Worm (Caenorhabditis elegans) whole organism, L1 larva: ENCODE results near the gene C16C8.17.
"Not testable (repeated sequence)": the region's sequence is repeated elsewhere in the genome, so short reads cannot be mapped to it uniquely, and the experiment has no call there.

Experiments
- C04F5.9 ChIP-seq: sonication (generic microtip); optimal IDR thresholded peaks from 2 replicates; lab custom pipeline; 2016; ENCODE audit warnings: missing genetic modification characterization, missing compliant biosample characterization
- F16B12.6 ChIP-seq: fragments of 150-350 bp; optimal IDR thresholded peaks from 2 replicates; lab custom pipeline; 2014; ENCODE audit warnings: missing biosample characterization, missing genetic modification characterization
- Y116A8C.19 ChIP-seq: sonication (generic microtip); optimal IDR thresholded peaks from 2 replicates; lab custom pipeline; 2016; ENCODE audit warnings: missing compliant biosample characterization, missing genetic modification characterization, borderline replicate concordance
- alr-1 ChIP-seq: fragments of 200-800 bp; sonication (Bioruptor generic); optimal IDR thresholded peaks from 2 replicates; lab custom pipeline; 2018; ENCODE audit warnings: borderline replicate concordance, mild to moderate bottlenecking, missing genetic modification characterization, missing compliant biosample characterization
- ama-1 ChIP-seq: fragments of 150-350 bp; optimal IDR thresholded peaks from 2 replicates; lab custom pipeline; 2014
- ceh-63 ChIP-seq: fragments of 200-800 bp; sonication (Bioruptor generic); optimal IDR thresholded peaks from 2 replicates; lab custom pipeline; 2018; ENCODE audit warnings: mild to moderate bottlenecking, missing genetic modification characterization, missing compliant biosample characterization
- ceh-90 ChIP-seq: sonication (generic microtip); optimal IDR thresholded peaks from 2 replicates; lab custom pipeline; 2016; ENCODE audit warnings: missing genetic modification characterization, missing compliant biosample characterization
- efl-3 ChIP-seq: fragments of 200-800 bp; sonication (Bioruptor generic); optimal IDR thresholded peaks from 2 replicates; lab custom pipeline; 2018; ENCODE audit warnings: mild to moderate bottlenecking, missing genetic modification characterization, missing compliant biosample characterization
- egl-13 ChIP-seq: sonication (generic microtip); optimal IDR thresholded peaks from 2 replicates; lab custom pipeline; 2016; ENCODE audit warnings: missing genotype, missing genetic modification reagents, missing genetic modification characterization, missing compliant biosample characterization
- elt-2 ChIP-seq: sonication (generic microtip); optimal IDR thresholded peaks from 2 replicates; lab custom pipeline; 2016; ENCODE audit warnings: missing genetic modification characterization, mild to moderate bottlenecking, inconsistent platforms, missing compliant biosample characterization, missing genetic modification reagents
- fkh-8 ChIP-seq: sonication (generic microtip); optimal IDR thresholded peaks from 2 replicates; lab custom pipeline; 2016; ENCODE audit warnings: mild to moderate bottlenecking, missing genetic modification characterization, missing compliant biosample characterization
- grh-1 ChIP-seq: fragments of 200-800 bp; sonication (Bioruptor generic); IDR thresholded peaks from 2 replicates; pipeline ENCODE4 v1.3.6; 2022; ENCODE audit warnings: missing genetic modification reagents, missing genetic modification characterization, missing compliant biosample characterization
- hlh-17 ChIP-seq: fragments of 200-800 bp; sonication (Bioruptor generic); optimal IDR thresholded peaks from 2 replicates; lab custom pipeline; 2018; ENCODE audit warnings: missing genetic modification characterization, mild to moderate bottlenecking, missing compliant biosample characterization, moderate library complexity, borderline replicate concordance
- hlh-4 ChIP-seq: sonication (generic microtip); optimal IDR thresholded peaks from 2 replicates; lab custom pipeline; 2016; ENCODE audit warnings: mild to moderate bottlenecking, missing genetic modification characterization, missing compliant biosample characterization
- jun-1 ChIP-seq: fragments of 150-350 bp; optimal IDR thresholded peaks from 2 replicates; lab custom pipeline; 2014; ENCODE audit warnings: missing biosample characterization, missing genetic modification reagents, missing genetic modification characterization
- lin-15B ChIP-seq: fragments of 150-350 bp; sonication (generic microtip); optimal IDR thresholded peaks from 3 replicates; lab custom pipeline; 2014; ENCODE audit warnings: missing biosample characterization, missing genetic modification characterization
- lin-39 ChIP-seq: fragments of 150-350 bp; optimal IDR thresholded peaks from 2 replicates; lab custom pipeline; 2014; ENCODE audit warnings: missing biosample characterization, missing genetic modification reagents, missing genetic modification characterization
- lir-3 ChIP-seq: sonication (generic microtip); optimal IDR thresholded peaks from 2 replicates; lab custom pipeline; 2016; ENCODE audit warnings: mild to moderate bottlenecking, missing genetic modification characterization, moderate library complexity, missing compliant biosample characterization; ENCODE audit not compliant: poor library complexity
- mab-9 ChIP-seq: fragments of 200-800 bp; sonication (Bioruptor generic); IDR thresholded peaks from 2 replicates; pipeline ENCODE4 v1.3.6; 2022; ENCODE audit warnings: missing genetic modification reagents, missing genetic modification characterization, missing compliant biosample characterization
- nhr-12 ChIP-seq: sonication (generic microtip); optimal IDR thresholded peaks from 2 replicates; lab custom pipeline; 2017; ENCODE audit warnings: missing biosample characterization, missing genetic modification characterization
- nhr-20 ChIP-seq: sonication (generic microtip); optimal IDR thresholded peaks from 2 replicates; lab custom pipeline; 2016; ENCODE audit warnings: mild to moderate bottlenecking, missing genetic modification characterization, missing compliant biosample characterization
- nhr-47 ChIP-seq: sonication (generic microtip); optimal IDR thresholded peaks from 2 replicates; lab custom pipeline; 2016; ENCODE audit warnings: mild to moderate bottlenecking, missing genetic modification characterization, moderate library complexity, missing compliant biosample characterization
- nhr-71 ChIP-seq: sonication (generic microtip); optimal IDR thresholded peaks from 2 replicates; lab custom pipeline; 2016; ENCODE audit warnings: mild to moderate bottlenecking, missing genetic modification characterization, moderate library complexity, missing compliant biosample characterization
- nhr-77 ChIP-seq: fragments of 150-350 bp; optimal IDR thresholded peaks from 2 replicates; lab custom pipeline; 2014; ENCODE audit warnings: missing biosample characterization, missing genetic modification characterization
- pag-3 ChIP-seq: sonication (generic microtip); optimal IDR thresholded peaks from 2 replicates; lab custom pipeline; 2017; ENCODE audit warnings: missing genetic modification characterization, mild to moderate bottlenecking, missing compliant biosample characterization, antibody characterized with exemption, borderline replicate concordance; ENCODE audit not compliant: insufficient read depth
- pax-3 ChIP-seq: fragments of 200-800 bp; sonication (Bioruptor generic); optimal IDR thresholded peaks from 2 replicates; lab custom pipeline; 2018; ENCODE audit warnings: mild to moderate bottlenecking, missing genetic modification characterization, moderate library complexity, missing compliant biosample characterization
- skn-1 ChIP-seq: fragments of 150-350 bp; optimal IDR thresholded peaks from 2 replicates; lab custom pipeline; 2014; ENCODE audit warnings: missing biosample characterization, missing genetic modification characterization
- snu-23 ChIP-seq: sonication (generic microtip); optimal IDR thresholded peaks from 2 replicates; lab custom pipeline; 2016; ENCODE audit warnings: missing genetic modification characterization, missing compliant biosample characterization
- sox-4 ChIP-seq: sonication (generic microtip); optimal IDR thresholded peaks from 2 replicates; lab custom pipeline; 2016; ENCODE audit warnings: missing genetic modification characterization, missing compliant biosample characterization
- unc-86 ChIP-seq: sonication (generic microtip); optimal IDR thresholded peaks from 2 replicates; lab custom pipeline; 2016; ENCODE audit warnings: missing genetic modification characterization, missing compliant biosample characterization
- unc-98 ChIP-seq: fragments of 200-800 bp; sonication (Bioruptor generic); IDR thresholded peaks from 2 replicates; pipeline ENCODE4 v1.3.6; 2022; ENCODE audit warnings: missing genetic modification characterization, missing compliant biosample characterization
- zag-1 ChIP-seq: fragments of 150-350 bp; optimal IDR thresholded peaks from 2 replicates; lab custom pipeline; 2014; ENCODE audit warnings: missing biosample characterization, missing genetic modification characterization

The C16C8.17 gene

DNA sequence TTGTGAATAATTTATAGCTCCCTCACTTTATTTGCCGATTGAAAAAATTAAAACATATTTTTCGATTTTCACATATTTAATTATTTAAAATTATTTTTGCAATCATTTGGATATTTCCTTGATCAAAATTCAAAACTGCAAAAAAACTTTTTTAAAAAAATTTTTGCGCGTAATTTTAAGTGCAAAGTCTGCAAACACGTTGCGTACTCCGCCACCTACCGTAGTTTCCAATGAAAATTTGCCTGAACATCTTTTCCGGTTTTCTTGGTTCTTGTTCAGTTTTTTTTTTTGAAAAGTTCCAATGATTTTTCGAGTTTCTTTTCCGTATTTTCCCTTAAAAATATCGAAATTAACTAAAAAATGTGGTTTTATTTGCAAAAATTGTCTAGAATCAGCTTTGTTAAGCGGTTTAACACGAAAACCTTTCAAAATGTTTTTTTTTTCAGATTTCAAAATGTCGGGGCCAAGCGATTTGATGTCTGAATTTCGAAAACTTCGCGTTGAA, 8.2 kb downstream of the C16C8.17 start, which contains the start of gene C16C8.25:
Gene C16C8.25 (plus strand): TSS at position 455 of the 505 bp plus-strand sequence.
- no peak for TF ChIP-seq unc-86 (tag; lab: Kevin White, UChicago)
- no peak for TF ChIP-seq zag-1
- TF ChIP-seq nhr-71 (tag; lab: Kevin White, UChicago), result no peak
- no peak for TF ChIP-seq nhr-77
- no peak for TF ChIP-seq snu-23 (GFP tag; lab: Kevin White, UChicago)
- no peak for TF ChIP-seq egl-13 (tag; lab: Kevin White, UChicago)
- TF ChIP-seq sox-4, result no peak
- no peak for TF ChIP-seq hlh-17 (GFP tag; lab: Kevin White, UChicago)
- TF ChIP-seq Y116A8C.19 (tag; lab: Kevin White, UChicago), result no peak

DNA sequence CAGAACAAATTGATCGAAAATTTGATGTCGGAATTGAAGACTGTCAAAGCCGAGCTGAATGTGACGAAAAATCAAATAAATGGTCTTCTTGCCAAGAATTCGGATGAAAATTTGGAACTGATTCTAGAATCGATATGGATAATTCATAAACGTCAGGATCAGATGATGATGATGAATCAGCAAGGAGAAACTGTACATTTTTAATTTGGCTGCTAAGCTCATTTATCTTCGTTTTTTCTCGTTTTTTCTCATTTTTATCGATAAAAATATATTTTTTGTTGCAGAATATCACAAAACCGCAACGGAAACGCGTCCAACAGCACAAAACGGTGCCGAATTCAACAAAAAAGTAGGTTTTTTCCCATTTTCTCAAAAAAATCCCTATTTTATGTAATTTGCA, 8.9 kb downstream of the C16C8.17 start, which contains the start of gene C16C8.14:
Gene C16C8.14 (plus strand): TSS at position 301 of the 400 bp plus-strand sequence.
- not testable (repeated sequence) for TF ChIP-seq C04F5.9 (tag; lab: Kevin White, UChicago); nhr-77; ceh-90 (tag; lab: Kevin White, UChicago)

DNA sequence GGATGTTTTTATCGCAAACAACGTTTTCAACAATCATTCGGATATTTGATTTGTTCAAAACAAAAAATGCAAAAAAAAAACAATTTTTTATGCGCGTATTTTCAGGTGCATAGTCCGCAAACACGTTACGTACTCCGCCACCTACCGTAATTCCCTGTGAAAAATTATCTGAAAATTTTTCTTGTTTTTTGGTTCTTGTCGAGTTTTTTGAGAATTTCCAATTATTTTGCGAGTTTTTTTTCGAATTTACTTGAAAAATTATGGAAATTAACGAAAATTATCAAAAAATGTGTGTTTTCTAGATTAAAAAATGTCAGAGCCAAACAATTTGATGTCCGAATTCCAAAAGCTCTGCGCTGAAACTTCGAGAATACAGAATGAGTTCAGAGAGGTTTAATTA, 11.8 kb downstream of the C16C8.17 start, which contains the start of gene C16C8.12:
Gene C16C8.12 (plus strand): TSS at position 301 of the 400 bp plus-strand sequence.
- TF ChIP-seq skn-1, result no peak
- TF ChIP-seq lin-39 (tag; lab: Kevin White, UChicago), result no peak
- no peak for TF ChIP-seq C04F5.9 (tag; lab: Kevin White, UChicago)
- TF ChIP-seq elt-2 (tag; lab: Kevin White, UChicago), result no peak
- TF ChIP-seq mab-9 (GFP tag; lab: Robert Waterston, UW), result no peak
- no peak for TF ChIP-seq jun-1 (tag; lab: Kevin White, UChicago)
- TF ChIP-seq grh-1 (GFP tag; lab: Robert Waterston, UW), result no peak
- no peak for TF ChIP-seq hlh-4 (tag; lab: Kevin White, UChicago)
- TF ChIP-seq pax-3 (tag; lab: Kevin White, UChicago), result no peak

DNA sequence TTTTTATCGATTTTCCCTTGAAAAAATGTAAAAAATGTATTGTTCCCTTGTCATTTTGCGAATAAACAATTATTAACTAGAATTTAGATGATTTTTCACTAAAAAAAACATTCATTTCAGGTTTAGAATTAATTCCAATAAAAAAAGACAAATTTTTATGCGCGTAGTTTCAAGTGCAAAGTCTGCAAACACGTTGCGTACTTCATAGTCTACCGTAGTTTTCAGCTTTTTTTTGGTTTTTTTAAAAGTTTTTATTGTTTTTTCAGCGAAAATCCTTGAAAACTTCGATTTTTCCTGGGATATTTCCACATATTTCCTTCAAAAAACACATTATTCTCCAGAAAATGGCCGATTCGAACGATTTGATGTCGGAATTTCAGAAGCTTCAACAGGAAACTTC, 12.9 kb downstream of the C16C8.17 start, which contains the start of gene C16C8.11:
Gene C16C8.11 (plus strand): TSS at position 188 of the 400 bp plus-strand sequence.
- TF ChIP-seq nhr-12 (tag; lab: Kevin White, UChicago) (no peak), fkh-8 (tag; lab: Kevin White, UChicago) (no peak), F16B12.6 (tag; lab: Kevin White, UChicago) (no peak)

DNA sequence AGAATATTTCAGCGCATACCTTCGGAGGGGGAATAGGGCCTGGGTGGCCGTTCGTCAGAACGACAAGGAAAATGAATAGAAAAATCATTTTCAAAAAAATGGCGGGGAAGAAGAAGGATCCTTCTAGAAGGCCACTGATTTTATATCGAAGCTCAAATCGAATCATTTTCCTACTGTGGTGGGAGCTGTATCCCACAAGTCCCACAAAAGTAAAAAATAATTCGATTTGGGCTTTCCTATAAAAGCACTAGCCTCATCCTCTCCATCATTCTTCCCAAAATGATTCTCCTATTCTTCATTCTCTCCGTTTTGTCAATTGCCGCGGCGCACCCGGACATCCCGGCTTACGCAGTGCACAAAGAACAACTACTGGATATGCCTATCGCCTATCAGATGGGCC, 17.6 kb downstream of the C16C8.17 start, which contains the start of the genes C16C8.26 and C16C8.19:
Gene C16C8.26 (minus strand): TSS at position 101 of the 400 bp plus-strand sequence.
Gene C16C8.19 (plus strand): TSS at position 279 of the 400 bp plus-strand sequence.
- TF ChIP-seq pag-3 (tag; lab: Kevin White, UChicago) (no peak), F16B12.6 (tag; lab: Kevin White, UChicago) (no peak), Y116A8C.19 (tag; lab: Kevin White, UChicago) (no peak), lin-15B (tag; lab: Kevin White, UChicago) (no peak), nhr-47 (tag; lab: Kevin White, UChicago) (no peak), alr-1 (tag; lab: Kevin White, UChicago) (no peak), efl-3 (no peak), ama-1 (no peak), ceh-63 (GFP tag; lab: Kevin White, UChicago) (no peak), nhr-20 (tag; lab: Kevin White, UChicago) (no peak), unc-98 (GFP tag; lab: Robert Waterston, UW) (no peak), lir-3 (tag; lab: Kevin White, UChicago) (no peak), nhr-71 (tag; lab: Kevin White, UChicago) (no peak), unc-86 (tag; lab: Kevin White, UChicago) (no peak), jun-1 (tag; lab: Kevin White, UChicago) (no peak)
